Fruit fly (Drosophila melanogaster): Measurements from ENCODE around the gene CG14377.

The CG14377 gene

dm6 chr3R:13446489-13446888 is 48.9 kb downstream of the CG14377 start:
- TF ChIP-seq Trl (optimal IDR thresholded peaks at IDR 0.05) = no peak
- TF ChIP-seq Trl (GFP tag; optimal IDR thresholded peaks at IDR 0.05) = no peak
- peak; percentile 25 for TF ChIP-seq Dip3 (GFP tag; optimal IDR thresholded peaks at IDR 0.05)
- TF ChIP-seq nerfin-2 (GFP tag; IDR thresholded peaks at IDR 0.05; ENCODE audit: partially characterized antibody) = no peak
- no peak for TF ChIP-seq gro (GFP tag; optimal IDR thresholded peaks at IDR 0.05)
- no peak for TF ChIP-seq CG11085 (GFP tag; IDR thresholded peaks at IDR 0.05)
- TF ChIP-seq CG34422 (GFP tag; IDR thresholded peaks at IDR 0.05) = no peak
- TF ChIP-seq CG6791 (GFP tag; IDR thresholded peaks at IDR 0.05; ENCODE audit: partially characterized antibody) = no peak
- TF ChIP-seq klu (GFP tag; IDR thresholded peaks at IDR 0.05) = no peak
- 0 out of 3 replicates have a peak, but pooled peaks have one; percentile 14 for TF ChIP-seq tgo (GFP tag; IDR thresholded peaks at IDR 0.05)
- peak; percentile 52 for TF ChIP-seq fd3F (GFP tag; optimal IDR thresholded peaks at IDR 0.05)
- TF ChIP-seq E2f1 (GFP tag; IDR thresholded peaks at IDR 0.05) = 0 out of 2 replicates have a peak, but pooled peaks have one; percentile 13
- TF ChIP-seq CG31441 (GFP tag; IDR thresholded peaks at IDR 0.05) = peak; percentile 80
- TF ChIP-seq CG6175 (GFP tag; IDR thresholded peaks at IDR 0.05) = no peak
- TF ChIP-seq onecut (GFP tag; IDR thresholded peaks at IDR 0.05) = no peak
- peak; percentile 65 for TF ChIP-seq phol (tag; optimal IDR thresholded peaks at IDR 0.05)
- peak; percentile 42; the same call in 2 of the 3 replicates for TF ChIP-seq row (GFP tag; IDR thresholded peaks at IDR 0.05)
- peak; percentile 65 for TF ChIP-seq CG30403 (GFP tag; optimal IDR thresholded peaks at IDR 0.05)
- peak; percentile 10 for TF ChIP-seq HmgZ (tag; optimal IDR thresholded peaks at IDR 0.05)
- no peak for TF ChIP-seq CG6654 (GFP tag; optimal IDR thresholded peaks at IDR 0.05)
- peak; percentile 6 for TF ChIP-seq bab2 (GFP tag; optimal IDR thresholded peaks at IDR 0.05)
- TF ChIP-seq corto (GFP tag; optimal IDR thresholded peaks at IDR 0.05) = no peak
- no peak for TF ChIP-seq Stat92E (GFP tag; optimal IDR thresholded peaks at IDR 0.05)
- TF ChIP-seq CG9215 (GFP tag; IDR thresholded peaks at IDR 0.05) = 0 out of 2 replicates have a peak, but pooled peaks have one; percentile 15
- no peak for TF ChIP-seq salm (tag; optimal IDR thresholded peaks at IDR 0.05)
- TF ChIP-seq CG3281 (GFP tag; optimal IDR thresholded peaks at IDR 0.05) = peak; percentile 5
- TF ChIP-seq CG30431 (GFP tag; optimal IDR thresholded peaks at IDR 0.05) = no peak
- no peak for TF ChIP-seq CG14860 (GFP tag; IDR thresholded peaks at IDR 0.05; ENCODE audit: partially characterized antibody)
- TF ChIP-seq pho (GFP tag; optimal IDR thresholded peaks at IDR 0.05) = peak; percentile 8
- no peak for TF ChIP-seq CG4854 (GFP tag; optimal IDR thresholded peaks at IDR 0.05)
- no peak for TF ChIP-seq CHES-1-like (GFP tag; optimal IDR thresholded peaks at IDR 0.05)
- TF ChIP-seq CG17385 (GFP tag; optimal IDR thresholded peaks at IDR 0.05) = peak; percentile 34
- no peak for TF ChIP-seq CG10543 (GFP tag; optimal IDR thresholded peaks at IDR 0.05)
- TF ChIP-seq ERR (GFP tag; optimal IDR thresholded peaks at IDR 0.05) = no peak
- peak; percentile 71 for TF ChIP-seq CG2678 (tag; optimal IDR thresholded peaks at IDR 0.05)
- TF ChIP-seq CG11504 (tag; optimal IDR thresholded peaks at IDR 0.05) = peak; percentile 64
- TF ChIP-seq ap (GFP tag; IDR thresholded peaks at IDR 0.05) = no peak
- TF ChIP-seq CG6813 (GFP tag; optimal IDR thresholded peaks at IDR 0.05) = no peak
- TF ChIP-seq CG12391 (tag; optimal IDR thresholded peaks at IDR 0.05) = peak; percentile 46
- peak; percentile 61 for TF ChIP-seq CG10979 (tag; optimal IDR thresholded peaks at IDR 0.05)
- peak; percentile 43 for TF ChIP-seq Nf-YB (GFP tag; optimal IDR thresholded peaks at IDR 0.05)
- no peak for TF ChIP-seq CG7271 (tag; optimal IDR thresholded peaks at IDR 0.05)
- no peak for TF ChIP-seq CG2199 (GFP tag; IDR thresholded peaks at IDR 0.05)
- TF ChIP-seq gcm (GFP tag; optimal IDR thresholded peaks at IDR 0.05) = no peak
- TF ChIP-seq cwo (GFP tag; optimal IDR thresholded peaks at IDR 0.05) = peak; percentile 2
- peak; percentile 57 for TF ChIP-seq CG7556 (GFP tag; optimal IDR thresholded peaks at IDR 0.05)
- peak; percentile 75 for TF ChIP-seq grau (tag; optimal IDR thresholded peaks at IDR 0.05)
- peak; percentile 22 for TF ChIP-seq ind (GFP tag; optimal IDR thresholded peaks at IDR 0.05)
- peak; percentile 28 for TF ChIP-seq Hr3 (GFP tag; optimal IDR thresholded peaks at IDR 0.05)
- TF ChIP-seq CG18262 (tag; optimal IDR thresholded peaks at IDR 0.05) = peak; percentile 76
- TF ChIP-seq CG14965 (GFP tag; optimal IDR thresholded peaks at IDR 0.05; ENCODE audit: borderline replicate concordance) = no peak
